Worm (Caenorhabditis elegans): Measurements from ENCODE around the gene fmi-1.

DNA sequence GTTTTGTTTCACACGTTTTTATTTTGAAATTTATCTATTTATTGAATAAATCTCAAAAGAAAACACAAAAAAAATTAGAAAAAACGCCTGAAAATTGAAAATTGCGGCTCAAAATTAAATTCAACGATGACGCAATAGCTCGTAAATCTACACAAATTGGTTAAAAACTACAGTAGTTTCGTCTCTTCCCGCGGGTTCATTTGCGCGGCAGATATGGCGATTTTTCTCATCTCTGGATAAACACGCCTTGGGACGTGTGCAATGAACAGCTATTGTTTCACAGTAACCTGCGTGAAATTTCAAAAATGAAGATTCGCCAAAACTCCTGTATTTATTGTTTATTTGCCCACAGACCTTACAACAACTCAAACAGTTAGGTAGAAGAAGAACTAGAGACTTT lies 9.6 kb upstream of the fmi-1 start:
- TF ChIP-seq mdl-1 (tag; optimal IDR thresholded peaks at IDR 0.05) (no peak), snpc-1.2 (GFP tag; IDR thresholded peaks at IDR 0.05) (no peak), ceh-44 (GFP tag; IDR thresholded peaks at IDR 0.05) (no peak), nhr-28 (tag; optimal IDR thresholded peaks at IDR 0.05) (no peak), ctbp-1 (GFP tag; IDR thresholded peaks at IDR 0.05) (no peak), tra-1 (GFP tag; IDR thresholded peaks at IDR 0.05) (no peak)
